Fruit fly (Drosophila melanogaster) whole organism, adult: ENCODE measurements around the gene RagA-B.
A peak's percentile ranks its signal among the peaks of the same experiment; 100 is the strongest.

Experiments
- CG11617 ChIP-seq: fragments of 200-800 bp; sonication (Bioruptor generic); optimal IDR thresholded peaks from 2 replicates; lab custom pipeline; 2017; ENCODE audit warnings: mild to moderate bottlenecking, missing biosample characterization, missing genetic modification reagents, missing genetic modification characterization
- CG12768 ChIP-seq: fragments of 200-800 bp; sonication (Bioruptor generic); optimal IDR thresholded peaks from 2 replicates; lab custom pipeline; 2017; ENCODE audit warnings: missing biosample characterization, missing genetic modification characterization, mild to moderate bottlenecking, moderate library complexity, missing genetic modification reagents
- CG14711 ChIP-seq: fragments of 200-800 bp; sonication (Bioruptor generic); optimal IDR thresholded peaks from 2 replicates; lab custom pipeline; 2018; ENCODE audit warnings: missing biosample characterization, mild to moderate bottlenecking, missing genetic modification characterization, moderate library complexity
- CG1620 ChIP-seq: fragments of 200-800 bp; sonication (Bioruptor generic); optimal IDR thresholded peaks from 2 replicates; lab custom pipeline; 2016; ENCODE audit warnings: missing biosample characterization, missing genetic modification characterization
- CG33017 ChIP-seq: fragments of 200-800 bp; sonication (Bioruptor generic); optimal IDR thresholded peaks from 2 replicates; lab custom pipeline; 2018; ENCODE audit warnings: missing biosample characterization, mild to moderate bottlenecking, missing genetic modification characterization, moderate library complexity
- CG5204 ChIP-seq: fragments of 200-800 bp; sonication (Bioruptor generic); optimal IDR thresholded peaks from 2 replicates; lab custom pipeline; 2016; ENCODE audit warnings: missing biosample characterization, missing genetic modification characterization
- CG7045 ChIP-seq: fragments of 200-800 bp; sonication (Bioruptor generic); optimal IDR thresholded peaks from 2 replicates; lab custom pipeline; 2017; ENCODE audit warnings: missing biosample characterization, mild to moderate bottlenecking, missing genetic modification characterization
- CG7101 ChIP-seq: fragments of 200-800 bp; sonication (Bioruptor generic); optimal IDR thresholded peaks from 2 replicates; lab custom pipeline; 2018; ENCODE audit warnings: missing biosample characterization, mild to moderate bottlenecking, missing genetic modification characterization, moderate library complexity
- Clk ChIP-seq: fragments of 200-800 bp; sonication (Bioruptor generic); optimal IDR thresholded peaks from 2 replicates; lab custom pipeline; 2017; ENCODE audit warnings: missing biosample characterization, missing genetic modification characterization
- Crg-1 ChIP-seq: fragments of 200-800 bp; sonication (Bioruptor generic); optimal IDR thresholded peaks from 2 replicates; lab custom pipeline; 2016; ENCODE audit warnings: missing biosample characterization, missing genetic modification characterization
- Hr96 ChIP-seq: fragments of 200-800 bp; sonication (Bioruptor generic); optimal IDR thresholded peaks from 2 replicates; lab custom pipeline; 2016; ENCODE audit warnings: missing biosample characterization, missing genetic modification characterization
- Mnt ChIP-seq: fragments of 200-800 bp; sonication (Bioruptor generic); optimal IDR thresholded peaks from 2 replicates; lab custom pipeline; 2016; ENCODE audit warnings: missing biosample characterization, mild to moderate bottlenecking, missing genetic modification characterization
- bab1 ChIP-seq: fragments of 200-800 bp; sonication (Bioruptor generic); optimal IDR thresholded peaks from 3 replicates; lab custom pipeline; 2019; ENCODE audit warnings: missing biosample characterization, mild to moderate bottlenecking, missing genetic modification characterization, moderate library complexity
- cic ChIP-seq: fragments of 200-800 bp; sonication (Bioruptor generic); optimal IDR thresholded peaks from 2 replicates; lab custom pipeline; 2017; ENCODE audit warnings: missing biosample characterization, mild to moderate bottlenecking, missing genetic modification characterization, moderate library complexity
- cnc ChIP-seq, 2 experiments: fragments of >200 bp; optimal IDR thresholded peaks; 2 replicates each; lab custom pipeline; 2017
- kay ChIP-seq: fragments of 200-800 bp; sonication (Bioruptor generic); peaks from one replicate; lab custom pipeline; 2016; ENCODE audit warnings: missing biosample characterization, missing genetic modification characterization, borderline replicate concordance
- ovo ChIP-seq: fragments of 200-800 bp; sonication (Bioruptor generic); optimal IDR thresholded peaks from 2 replicates; lab custom pipeline; 2016; ENCODE audit warnings: missing biosample characterization, missing genetic modification characterization
- pad ChIP-seq: fragments of 200-800 bp; sonication (Bioruptor generic); optimal IDR thresholded peaks from 3 replicates; lab custom pipeline; 2017; ENCODE audit warnings: missing biosample characterization, missing genetic modification characterization, mild to moderate bottlenecking, moderate library complexity, missing genetic modification reagents
- tj ChIP-seq: fragments of 200-800 bp; sonication (Bioruptor generic); optimal IDR thresholded peaks from 3 replicates; lab custom pipeline; 2017; ENCODE audit warnings: missing biosample characterization, mild to moderate bottlenecking, missing genetic modification characterization, moderate library complexity
- toe ChIP-seq: fragments of 200-800 bp; sonication (Bioruptor generic); optimal IDR thresholded peaks from 2 replicates; lab custom pipeline; 2016; ENCODE audit warnings: missing biosample characterization, missing genetic modification characterization

Gene RagA-B

dm6 chr3R:9013765-9014380 lies 29.8 kb upstream of the RagA-B start:
- peak; percentile 49 for TF ChIP-seq CG7101
- TF ChIP-seq CG7045 (GFP tag; lab: Kevin White, UChicago) = peak; percentile 50
- TF ChIP-seq cnc (optimal IDR thresholded peaks at IDR 0.05; lab: Kevin White, UChicago) = no peak
- TF ChIP-seq cic = peak; percentile 74
- no peak for TF ChIP-seq kay
- TF ChIP-seq CG1620 (GFP tag; lab: Kevin White, UChicago) = peak; percentile 61
- TF ChIP-seq Mnt (GFP tag; lab: Kevin White, UChicago) = peak; percentile 84
- TF ChIP-seq Clk (GFP tag; lab: Kevin White, UChicago) = peak; percentile 61
- TF ChIP-seq CG5204 (GFP tag; lab: Kevin White, UChicago) = no peak
- peak; percentile 18 for TF ChIP-seq CG12768
- TF ChIP-seq CG33017 (tag; lab: Kevin White, UChicago) = peak; percentile 55
- peak; percentile 71 for TF ChIP-seq bab1 (GFP tag; lab: Kevin White, UChicago)
- no peak for TF ChIP-seq toe (GFP tag; lab: Kevin White, UChicago)
- TF ChIP-seq tj (GFP tag; lab: Kevin White, UChicago) = peak; percentile 62
- TF ChIP-seq pad (GFP tag; lab: Kevin White, UChicago) = peak; percentile 93
- TF ChIP-seq CG14711 (tag; lab: Kevin White, UChicago) = peak; percentile 43
- no peak for TF ChIP-seq Hr96 (GFP tag; lab: Kevin White, UChicago)
- no peak for TF ChIP-seq ovo (GFP tag; lab: Kevin White, UChicago)
- TF ChIP-seq Crg-1 = peak; percentile 76
- peak; percentile 82 for TF ChIP-seq CG11617 (GFP tag; lab: Kevin White, UChicago)

dm6 chr3R:9011708-9012107 lies 27.6 kb upstream of the RagA-B start:
- TF ChIP-seq CG12768 = peak; percentile 32
- TF ChIP-seq Clk (GFP tag; lab: Kevin White, UChicago) = peak; percentile 36
- no peak for TF ChIP-seq CG5204 (GFP tag; lab: Kevin White, UChicago)
- TF ChIP-seq tj (GFP tag; lab: Kevin White, UChicago) = no peak
- no peak for TF ChIP-seq cnc (optimal IDR thresholded peaks at IDR 0.05; lab: Kevin White, UChicago)
- TF ChIP-seq CG33017 (tag; lab: Kevin White, UChicago) = peak; percentile 25
- TF ChIP-seq bab1 (GFP tag; lab: Kevin White, UChicago) = no peak
- no peak for TF ChIP-seq kay
- TF ChIP-seq Crg-1 = peak; percentile 21
- TF ChIP-seq cic = peak; percentile 42
- TF ChIP-seq ovo (GFP tag; lab: Kevin White, UChicago) = no peak
- no peak for TF ChIP-seq Hr96 (GFP tag; lab: Kevin White, UChicago)
- TF ChIP-seq CG1620 (GFP tag; lab: Kevin White, UChicago) = peak; percentile 20
- TF ChIP-seq CG7045 (GFP tag; lab: Kevin White, UChicago) = no peak
- TF ChIP-seq toe (GFP tag; lab: Kevin White, UChicago) = no peak
- peak; percentile 71 for TF ChIP-seq pad (GFP tag; lab: Kevin White, UChicago)
- peak; percentile 64 for TF ChIP-seq CG11617 (GFP tag; lab: Kevin White, UChicago)
- peak; percentile 52 for TF ChIP-seq CG7101
- peak; percentile 7 for TF ChIP-seq CG14711 (tag; lab: Kevin White, UChicago)
- TF ChIP-seq Mnt (GFP tag; lab: Kevin White, UChicago) = peak; percentile 73

dm6 chr3R:9010695-9011094 lies 26.6 kb upstream of the RagA-B start:
- TF ChIP-seq Crg-1 (peak; percentile 27), CG1620 (GFP tag; lab: Kevin White, UChicago) (peak; percentile 34), CG7101 (no peak), Clk (GFP tag; lab: Kevin White, UChicago) (peak; percentile 29), Mnt (GFP tag; lab: Kevin White, UChicago) (peak; percentile 43), Hr96 (GFP tag; lab: Kevin White, UChicago) (no peak), CG12768 (no peak), pad (GFP tag; lab: Kevin White, UChicago) (peak; percentile 53)

dm6 chr3R:9008202-9008601 lies 24.1 kb upstream of the RagA-B start, which contains the start of gene CG11983:
Gene CG11983 (plus strand): TSS chr3R:9008321.
- TF ChIP-seq bab1 (GFP tag; lab: Kevin White, UChicago) (peak; percentile 35), Mnt (GFP tag; lab: Kevin White, UChicago) (no peak), Crg-1 (no peak), CG5204 (GFP tag; lab: Kevin White, UChicago) (no peak), ovo (GFP tag; lab: Kevin White, UChicago) (no peak), cic (peak; percentile 28), toe (GFP tag; lab: Kevin White, UChicago) (no peak), pad (GFP tag; lab: Kevin White, UChicago) (no peak), CG7101 (no peak), kay (no peak), CG11617 (GFP tag; lab: Kevin White, UChicago) (peak; percentile 10), CG33017 (tag; lab: Kevin White, UChicago) (no peak)

- TF ChIP-seq Mnt (GFP tag; lab: Kevin White, UChicago) = no peak
- no peak for TF ChIP-seq bab1 (GFP tag; lab: Kevin White, UChicago)
- TF ChIP-seq cnc (optimal IDR thresholded peaks at IDR 0.05; lab: Kevin White, UChicago) = no peak
- TF ChIP-seq toe (GFP tag; lab: Kevin White, UChicago) = no peak
- TF ChIP-seq cic = no peak
- no peak for TF ChIP-seq CG12768
- no peak for TF ChIP-seq Clk (GFP tag; lab: Kevin White, UChicago)
- no peak for TF ChIP-seq CG5204 (GFP tag; lab: Kevin White, UChicago)
- TF ChIP-seq CG1620 (GFP tag; lab: Kevin White, UChicago) = no peak
- no peak for TF ChIP-seq Crg-1
- TF ChIP-seq CG7101 = no peak
- TF ChIP-seq CG11617 (GFP tag; lab: Kevin White, UChicago) = no peak
These were observed 23.1 kb upstream of the RagA-B start for dm6 chr3R:9007258-9007657.

dm6 chr3R:9006129-9006528 lies 22.0 kb upstream of the RagA-B start, which contains the start of the genes Prosbeta3 and Iru:
Gene Prosbeta3 (minus strand): TSS chr3R:9006226.
Gene Iru (plus strand): TSS chr3R:9006456.
- no peak for TF ChIP-seq kay
- TF ChIP-seq CG33017 (tag; lab: Kevin White, UChicago) = no peak
- peak; percentile 4 for TF ChIP-seq Mnt (GFP tag; lab: Kevin White, UChicago)
